Fruit fly (Drosophila melanogaster) whole organism, larva: ENCODE measurements around the gene Tango2.

ENCODE experiments used
- noc ChIP-seq: fragments of 200-800 bp; sonication (Bioruptor generic); optimal IDR thresholded peaks from 3 replicates; lab custom pipeline; 2019; ENCODE audit warnings: missing biosample characterization, mild to moderate bottlenecking, missing genetic modification characterization, moderate library complexity

Gene Tango2

DNA sequence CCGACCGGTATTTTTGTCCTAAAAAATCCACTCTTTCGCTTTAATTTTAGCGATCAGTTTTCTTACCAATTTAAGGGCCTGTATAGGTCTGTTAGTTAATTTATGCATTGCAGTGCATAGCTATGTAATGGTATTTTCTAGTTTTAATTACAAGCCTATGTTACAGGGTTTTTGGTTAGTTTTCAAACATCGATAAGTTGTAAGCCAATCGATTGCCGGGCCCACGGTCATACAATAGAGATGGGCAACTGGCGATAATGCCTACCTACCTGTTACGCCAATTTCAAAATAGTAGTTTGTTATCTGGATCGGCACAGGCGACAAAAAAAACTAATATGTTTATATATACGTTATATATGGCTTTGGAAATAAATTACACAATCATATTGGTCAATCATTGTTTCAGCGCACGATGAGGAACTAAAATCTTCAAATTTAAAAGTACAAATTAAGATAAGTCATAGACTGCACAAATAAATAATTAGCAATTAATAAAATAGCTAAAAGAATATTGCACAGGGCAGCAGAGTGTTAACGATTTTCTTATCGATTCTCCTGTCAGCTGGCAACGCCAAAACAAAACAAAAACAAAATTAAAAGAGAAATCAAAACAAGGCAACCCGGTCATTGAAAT is at the start of gene Tango2, which contains the start of gene tth:
Gene Tango2, plus strand, starts transcription at position 573 of the 634 bp plus-strand sequence.
Gene tth, minus strand, starts transcription at position 170 of the 634 bp plus-strand sequence.
- TF ChIP-seq noc, result peak; percentile 92

DNA sequence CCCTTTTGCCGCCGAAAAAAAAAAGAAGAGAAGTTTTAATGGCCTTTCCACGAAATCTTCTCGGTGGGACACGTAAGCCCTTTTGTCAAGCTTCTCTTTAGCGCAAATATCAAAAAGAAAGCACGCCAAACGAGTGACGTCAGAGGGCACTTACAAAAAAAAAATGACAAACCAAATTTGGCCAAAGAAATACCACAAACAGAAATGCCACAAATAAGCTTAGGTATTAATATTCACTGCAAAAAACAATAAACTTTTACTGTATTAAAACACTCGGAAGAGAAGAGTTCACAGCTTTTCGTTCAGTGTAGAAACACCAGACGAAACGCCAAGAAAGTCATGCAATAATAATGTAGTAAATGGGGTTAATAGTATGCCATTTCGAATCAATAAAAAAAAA is 48.7 kb upstream of the Tango2 start:
- TF ChIP-seq noc, result peak; percentile 11

DNA sequence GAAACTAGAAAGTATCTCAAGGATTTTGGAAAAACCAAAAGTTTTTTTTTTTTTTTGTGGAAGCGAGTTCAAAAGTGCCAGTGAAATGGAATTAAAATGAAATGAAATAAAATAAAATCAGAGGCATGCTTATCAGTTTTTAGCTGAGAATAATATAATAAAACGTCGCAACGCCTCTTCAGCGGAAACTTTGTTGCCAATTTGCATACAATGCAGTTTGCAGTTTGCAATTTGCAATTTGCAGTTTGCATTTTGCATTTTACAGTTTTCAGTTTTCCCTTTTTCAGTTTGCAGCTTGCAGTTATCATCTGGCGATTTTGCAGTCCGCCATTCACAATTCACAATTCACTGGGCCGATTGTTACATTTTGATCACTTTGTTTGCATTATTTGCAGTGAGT is 47.9 kb upstream of the Tango2 start:
- TF ChIP-seq noc, result no peak

DNA sequence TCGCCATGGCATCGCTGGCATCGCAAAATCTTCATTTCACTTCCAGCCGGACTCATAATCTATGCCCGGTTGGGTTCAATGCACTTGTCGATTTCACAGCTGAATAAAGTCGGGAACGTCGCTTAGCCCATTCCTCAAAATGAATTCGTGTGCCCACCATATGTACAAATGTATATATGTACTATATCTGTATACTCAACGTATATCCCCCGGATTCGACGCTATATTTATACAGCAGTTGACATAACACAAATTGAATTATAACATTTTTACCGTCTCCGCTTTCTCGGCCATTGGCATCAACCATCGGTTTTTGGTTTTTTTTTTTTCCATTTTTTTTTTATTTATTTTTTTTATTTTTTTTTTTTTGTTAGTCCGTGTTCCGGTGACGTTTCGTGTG is 46.5 kb upstream of the Tango2 start:
- no peak for TF ChIP-seq noc

DNA sequence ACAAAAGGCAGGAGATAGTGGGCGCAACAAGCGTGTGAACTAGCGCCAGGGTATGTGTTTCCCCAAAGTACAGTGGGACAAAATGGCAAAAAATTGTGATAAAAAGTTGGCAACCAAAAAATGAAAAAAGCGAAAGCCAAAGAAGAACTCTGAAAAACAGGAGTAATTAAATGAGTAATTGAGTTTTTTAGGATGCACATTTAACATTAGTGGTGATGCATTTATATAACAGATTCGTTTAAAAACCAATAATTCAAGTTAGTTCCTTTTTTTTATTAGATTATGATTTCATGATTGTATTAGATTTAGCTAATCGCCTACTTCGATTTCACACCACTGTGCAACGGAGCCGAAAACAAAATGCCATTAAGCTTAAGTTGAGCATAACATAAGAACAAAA is 44.4 kb upstream of the Tango2 start:
- TF ChIP-seq noc, result peak; percentile 10

DNA sequence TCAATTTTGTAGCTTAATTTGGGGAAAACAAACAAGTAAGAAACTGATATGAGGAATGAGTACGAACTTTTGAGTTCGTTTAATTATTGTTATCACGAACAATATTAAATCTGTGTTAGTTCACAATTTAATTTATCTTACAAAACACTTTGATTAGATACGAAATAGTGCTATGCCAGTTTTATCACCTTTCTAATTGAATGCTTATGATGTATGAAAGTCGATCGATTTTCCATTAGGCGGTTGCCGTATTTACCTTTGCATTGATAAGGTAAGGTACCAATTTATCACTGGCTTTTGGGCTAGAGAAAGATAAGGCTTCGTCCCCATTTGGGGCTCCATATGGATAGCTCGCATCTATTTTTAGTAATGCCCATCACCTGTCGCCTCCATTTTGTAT is 37.5 kb upstream of the Tango2 start:
- no peak for TF ChIP-seq noc

DNA sequence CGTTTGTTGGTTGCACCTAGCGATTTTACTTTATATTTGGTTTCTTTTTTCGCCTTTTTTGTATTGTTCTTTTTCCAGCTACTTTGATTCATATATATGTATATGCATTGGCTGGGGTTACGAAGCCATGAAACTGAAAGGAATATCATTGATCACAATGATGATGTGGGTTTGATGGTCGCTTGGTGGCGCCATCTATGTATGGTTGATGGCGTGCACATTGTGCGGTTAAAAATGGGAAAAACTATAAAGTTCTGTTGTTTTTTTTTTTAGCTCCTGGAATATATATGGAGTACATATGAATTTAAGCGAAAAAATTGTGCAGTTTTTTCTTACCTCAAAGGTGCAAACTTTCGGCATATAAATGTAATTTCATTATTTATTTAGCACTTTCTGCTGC is 29.9 kb upstream of the Tango2 start:
- TF ChIP-seq noc, result no peak

DNA sequence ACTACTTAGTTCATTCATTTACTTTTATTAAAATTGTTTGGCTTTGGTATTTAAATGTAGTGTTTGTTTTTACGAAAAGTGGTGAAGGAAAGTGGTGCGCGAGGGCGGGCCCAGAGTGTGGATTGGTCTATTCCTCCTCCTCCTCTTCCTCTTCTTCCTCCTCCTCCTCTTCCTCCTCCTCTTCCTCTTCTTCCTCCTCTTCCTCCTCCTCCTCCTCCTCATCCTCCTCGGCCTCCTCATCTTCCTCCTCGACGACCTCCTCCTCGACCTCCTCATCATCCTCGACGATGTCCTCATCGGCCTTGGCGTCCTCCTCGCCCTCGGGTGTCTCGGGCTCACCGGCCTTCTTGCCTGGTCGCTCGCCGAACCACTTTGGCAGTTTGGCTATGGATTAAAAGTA is 23.1 kb upstream of the Tango2 start:
- no peak for TF ChIP-seq noc

DNA sequence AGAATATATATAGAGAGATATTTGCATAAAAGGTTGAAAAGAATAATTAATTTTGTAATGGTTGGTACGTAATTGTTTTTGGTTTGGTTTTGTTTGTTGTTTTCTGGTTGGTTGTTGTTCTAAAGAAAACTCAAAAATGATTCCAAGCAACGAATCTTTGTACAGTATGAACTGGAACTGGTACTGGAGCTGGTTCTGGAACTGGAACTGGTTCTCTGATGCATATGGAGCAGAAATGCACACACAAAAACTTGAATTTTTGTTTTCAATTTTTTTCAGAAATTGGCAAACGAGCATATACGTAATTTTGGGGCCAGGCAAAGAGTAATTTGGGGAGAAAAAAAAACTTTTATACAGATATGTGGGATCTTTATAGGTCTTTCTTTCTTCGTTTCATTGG is 19.0 kb upstream of the Tango2 start:
- TF ChIP-seq noc, result no peak

DNA sequence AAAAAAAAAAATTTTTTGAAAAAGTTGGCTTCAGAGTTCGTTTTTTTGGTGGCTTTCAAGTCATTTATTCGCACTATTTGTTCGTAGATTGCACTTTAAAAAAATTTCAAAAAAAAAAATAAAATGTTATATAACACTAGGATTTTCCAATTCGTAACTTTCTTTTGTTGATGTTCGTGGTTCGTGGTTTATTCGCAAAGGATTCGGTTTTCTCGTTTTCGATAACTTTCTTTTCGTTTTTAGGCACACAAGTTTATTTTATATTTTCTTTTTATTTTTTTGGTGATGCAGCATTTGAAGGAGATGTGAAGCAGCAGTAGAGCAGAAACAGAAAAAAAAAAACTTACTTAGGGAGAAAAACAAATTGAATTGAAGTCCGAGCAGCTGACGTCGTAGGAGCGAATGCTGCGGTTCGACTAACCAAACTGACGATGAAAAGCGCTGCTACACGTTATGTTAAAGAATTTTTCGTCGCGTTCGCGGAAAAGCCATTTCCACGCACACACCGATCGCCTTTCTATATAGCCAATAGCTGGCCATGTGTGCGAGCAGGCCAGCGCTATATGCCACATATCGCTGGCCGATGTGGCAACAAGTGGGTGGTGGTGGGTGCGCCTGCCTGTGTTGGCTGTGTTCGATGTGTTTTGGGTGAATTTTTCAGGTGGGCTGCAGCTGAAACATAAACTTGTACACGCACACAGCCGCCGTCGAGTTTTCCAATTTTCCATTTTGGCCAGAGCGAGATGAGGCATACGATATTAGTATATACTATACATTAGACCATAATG is 14.5 kb upstream of the Tango2 start, which contains the start of gene up:
Gene up, minus strand, starts transcription at position 508 of the 788 bp plus-strand sequence.
- no peak for TF ChIP-seq noc

DNA sequence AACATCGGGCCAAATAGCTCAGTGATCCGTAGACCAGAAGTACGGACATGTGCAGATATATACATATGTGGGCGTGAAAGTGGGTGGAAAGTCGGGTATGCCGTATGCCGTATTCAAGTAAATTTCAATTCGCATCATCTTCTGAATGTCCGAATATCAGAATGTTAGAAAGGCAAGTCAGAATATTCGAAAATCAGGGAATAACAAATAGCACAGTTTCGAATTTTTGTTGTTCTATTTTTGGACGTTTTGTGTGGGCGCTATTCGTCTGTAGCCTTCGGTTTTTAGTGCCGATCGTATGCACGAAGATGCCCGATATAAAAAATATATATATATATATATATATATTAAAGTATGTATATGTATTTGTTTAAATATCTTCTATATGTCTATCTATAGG is 12.3 kb upstream of the Tango2 start:
- TF ChIP-seq noc, result no peak

DNA sequence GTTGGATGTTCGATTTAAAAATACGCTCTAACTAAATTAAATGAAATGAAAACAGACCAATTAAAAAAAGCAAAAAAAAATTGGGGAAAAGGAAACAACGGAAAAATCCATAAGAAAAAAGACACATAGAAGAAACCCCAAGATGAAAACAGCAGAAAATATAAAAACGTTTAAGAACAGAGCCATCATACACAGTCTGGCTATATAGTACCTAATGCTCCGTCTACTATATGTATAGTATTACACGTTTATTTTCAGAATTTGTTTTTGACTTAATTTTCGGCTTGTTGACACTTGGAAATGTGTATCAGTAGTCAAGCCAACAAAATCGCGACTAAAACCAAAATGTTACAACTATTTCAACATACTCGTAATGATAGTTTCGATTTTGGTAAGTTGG is 11.4 kb upstream of the Tango2 start, which contains the start of gene CG11178:
Gene CG11178, plus strand, starts transcription at position 301 of the 400 bp plus-strand sequence.
- TF ChIP-seq noc, result no peak

DNA sequence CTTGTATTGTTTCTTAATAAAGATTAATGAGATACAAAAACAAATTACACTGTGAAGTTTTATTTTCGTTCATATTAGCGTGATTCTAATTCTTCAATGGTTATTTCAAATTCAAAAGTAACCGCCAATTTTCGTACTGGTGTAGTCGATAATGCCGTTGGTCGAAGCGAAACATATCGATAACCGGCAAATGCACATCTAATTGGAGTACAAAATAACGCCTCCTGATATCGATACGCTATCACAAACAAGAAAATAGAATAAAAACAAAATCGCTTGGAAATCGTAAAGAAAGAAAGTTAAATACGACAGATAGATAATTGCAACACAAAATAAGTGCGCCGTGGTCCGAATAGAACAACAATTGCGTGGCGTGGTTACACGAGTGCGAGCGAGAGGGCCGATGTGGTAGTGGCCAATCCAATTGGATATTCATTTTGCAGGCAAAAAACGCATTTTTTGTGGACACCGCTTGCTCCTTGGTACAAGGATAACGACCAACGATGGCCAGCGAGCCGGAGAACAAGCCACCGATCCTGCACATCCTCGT is 10.8 kb upstream of the Tango2 start:
- TF ChIP-seq noc, result no peak

DNA sequence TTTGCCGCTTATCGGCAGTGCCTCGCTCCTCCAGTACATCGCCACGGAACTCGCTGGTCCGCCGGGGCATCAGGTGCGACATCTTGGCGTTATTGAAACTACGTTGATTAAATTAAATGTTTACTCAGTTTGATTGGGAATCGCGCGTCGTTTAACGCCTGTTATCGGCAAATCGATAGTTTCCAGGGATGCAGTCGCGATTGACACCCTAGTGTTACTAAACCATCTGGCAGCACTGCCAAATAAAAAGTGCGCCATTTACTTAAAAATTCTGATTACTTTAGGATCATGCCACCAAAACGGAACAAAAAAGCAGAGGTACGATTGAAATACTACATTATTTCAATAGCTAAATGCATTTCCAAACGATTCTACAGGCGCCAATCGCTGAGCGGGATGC is 4.9 kb upstream of the Tango2 start, which contains the start of the genes Ndc80 and BthD:
Gene Ndc80, minus strand, starts transcription at position 179 of the 400 bp plus-strand sequence.
Gene BthD, plus strand, starts transcription at position 248 of the 400 bp plus-strand sequence.
- no peak for TF ChIP-seq noc

DNA sequence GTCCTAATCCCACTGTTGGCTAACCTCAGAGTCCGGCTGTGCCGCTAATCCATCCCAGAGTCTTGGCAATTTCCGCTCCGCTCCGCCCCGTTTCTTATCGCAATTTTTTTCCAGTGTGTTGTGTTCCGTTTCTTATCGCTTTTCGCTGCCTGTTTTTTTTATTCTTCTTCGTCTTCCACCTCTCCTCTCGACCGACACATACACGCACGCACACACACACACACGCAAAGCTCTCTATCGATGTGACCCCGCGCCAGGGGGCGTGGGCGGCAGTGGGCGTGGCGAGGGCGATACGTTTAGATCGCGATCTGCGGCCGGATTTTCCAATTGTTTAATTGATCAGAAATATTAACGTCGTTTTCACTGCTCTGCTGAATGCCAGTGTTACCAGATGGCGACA is 797 bp upstream of the Tango2 start:
- TF ChIP-seq noc, result peak; percentile 4

DNA sequence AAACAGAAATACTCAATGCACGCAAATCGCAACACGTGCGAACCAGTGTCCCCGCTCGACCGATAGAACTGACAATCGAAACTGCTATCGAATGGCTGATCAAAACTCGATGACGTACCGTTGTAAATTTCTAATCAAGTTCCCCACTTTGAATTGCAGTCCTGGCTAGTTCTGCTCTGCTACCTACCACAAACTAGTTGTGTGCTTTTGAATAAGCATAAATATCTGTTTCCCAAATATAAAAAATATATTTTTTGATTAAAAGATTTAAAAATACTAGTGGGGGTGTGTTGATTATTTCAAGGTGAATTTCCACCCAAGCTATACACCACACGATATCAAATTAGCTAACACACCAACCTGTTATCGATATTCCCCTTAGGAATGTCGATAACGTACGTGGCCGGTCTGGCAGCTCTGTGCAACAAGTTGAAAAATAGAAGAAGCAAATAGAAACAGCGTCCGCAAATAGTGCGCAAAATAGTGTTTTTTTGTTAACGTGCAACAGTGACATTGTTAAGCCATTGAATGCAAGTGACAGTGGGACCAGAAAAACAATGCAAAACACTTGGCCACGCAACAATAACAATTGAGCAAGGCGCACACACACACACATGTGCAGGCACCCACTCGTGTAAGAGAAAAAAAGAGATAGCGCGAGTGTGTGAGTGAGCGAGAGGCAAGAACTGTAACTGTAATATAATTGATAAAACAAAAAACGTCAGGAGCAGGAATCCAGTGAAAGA is 7.7 kb downstream of the Tango2 start, which contains the start of the genes CG2691 and NFAT:
Gene CG2691, minus strand, starts transcription at position 75 of the 746 bp plus-strand sequence.
Gene NFAT, plus strand, starts transcription at position 412 of the 746 bp plus-strand sequence.
- TF ChIP-seq noc, result no peak
